Worm (Caenorhabditis elegans): ENCODE measurements around the gene F28A12.3.
A peak's percentile ranks its signal among the peaks of the same experiment; 100 is the strongest.

Gene F28A12.3

ce11 chrV:8651007-8651711 lies 10.0 kb upstream of the F28A12.3 start (continued):
- no peak for TF ChIP-seq fkh-4 (tag; optimal IDR thresholded peaks at IDR 0.05; ENCODE audit: borderline replicate concordance)
- no peak for TF ChIP-seq mef-2 (tag; optimal IDR thresholded peaks at IDR 0.05)
- TF ChIP-seq unc-98 (GFP tag; IDR thresholded peaks at IDR 0.05), result no peak
- no peak for TF ChIP-seq pag-3 (tag; optimal IDR thresholded peaks at IDR 0.05; ENCODE audit: borderline replicate concordance, insufficient read depth)
- no peak for TF ChIP-seq nhr-19 (GFP tag; conservative IDR thresholded peaks at IDR 0.05)
- TF ChIP-seq ets-5 (GFP tag; IDR thresholded peaks at IDR 0.05), result no peak
- no peak for TF ChIP-seq unc-86 (tag; optimal IDR thresholded peaks at IDR 0.05)
- TF ChIP-seq C16A3.4 (tag; optimal IDR thresholded peaks at IDR 0.05), result no peak
- TF ChIP-seq nhr-237 (tag; optimal IDR thresholded peaks at IDR 0.05), result no peak
- no peak for TF ChIP-seq irx-1 (tag; optimal IDR thresholded peaks at IDR 0.05)
- TF ChIP-seq nhr-76 (tag; optimal IDR thresholded peaks at IDR 0.05), result no peak
- TF ChIP-seq vab-15 (tag; optimal IDR thresholded peaks at IDR 0.05), result no peak
- no peak for TF ChIP-seq snpc-4 (tag; optimal IDR thresholded peaks at IDR 0.05)
- no peak for TF ChIP-seq aha-1 (tag; optimal IDR thresholded peaks at IDR 0.05)
- TF ChIP-seq tbx-2 (tag; optimal IDR thresholded peaks at IDR 0.05), result no peak
- no peak for TF ChIP-seq lin-15B (tag; optimal IDR thresholded peaks at IDR 0.05)
- TF ChIP-seq xbp-1 (tag; optimal IDR thresholded peaks at IDR 0.05), result no peak
- no peak for TF ChIP-seq ceh-63 (GFP tag; optimal IDR thresholded peaks at IDR 0.05)
- TF ChIP-seq C04F5.9 (tag; optimal IDR thresholded peaks at IDR 0.05), result no peak
- peak; percentile 98 for TF ChIP-seq elt-2 (tag; optimal IDR thresholded peaks at IDR 0.05)

- TF ChIP-seq ztf-11 (tag; optimal IDR thresholded peaks at IDR 0.05) (no peak), nhr-47 (tag; optimal IDR thresholded peaks at IDR 0.05) (no peak), ztf-4 (tag; optimal IDR thresholded peaks at IDR 0.05) (no peak), lin-14 (GFP tag; optimal IDR thresholded peaks at IDR 0.05) (no peak), vab-15 (tag; optimal IDR thresholded peaks at IDR 0.05) (no peak), unc-62 (GFP tag; optimal IDR thresholded peaks at IDR 0.05) (no peak), ceh-82 (tag; optimal IDR thresholded peaks at IDR 0.05) (no peak), egl-27 (tag; optimal IDR thresholded peaks at IDR 0.05) (no peak), mep-1 (tag; optimal IDR thresholded peaks at IDR 0.05) (no peak), sptf-1 (tag; optimal IDR thresholded peaks at IDR 0.05) (no peak), dsc-1 (tag; optimal IDR thresholded peaks at IDR 0.05) (no peak), pax-3 (tag; optimal IDR thresholded peaks at IDR 0.05) (no peak), dpl-1 (GFP tag; optimal IDR thresholded peaks at IDR 0.05) (no peak), zag-1 (tag; optimal IDR thresholded peaks at IDR 0.05) (no peak), ceh-88 (GFP tag; IDR thresholded peaks at IDR 0.05) (no peak), blmp-1 (tag; optimal IDR thresholded peaks at IDR 0.05) (no peak)
Measured at ce11 chrV:8650365-8650764, 9.2 kb upstream of the F28A12.3 start.

ce11 chrV:8648251-8648650 lies 7.1 kb upstream of the F28A12.3 start:
- TF ChIP-seq unc-86 (tag; optimal IDR thresholded peaks at IDR 0.05) (no peak), ceh-90 (tag; optimal IDR thresholded peaks at IDR 0.05) (no peak), lin-14 (GFP tag; optimal IDR thresholded peaks at IDR 0.05) (peak; percentile 34), pqm-1 (tag; optimal IDR thresholded peaks at IDR 0.05) (peak; percentile 57), unc-30 (tag; optimal IDR thresholded peaks at IDR 0.05) (no peak), ztf-4 (tag; optimal IDR thresholded peaks at IDR 0.05) (no peak), lsy-2 (tag; optimal IDR thresholded peaks at IDR 0.05) (peak in 1 of 2 experiments; percentile 16), dpl-1 (GFP tag; optimal IDR thresholded peaks at IDR 0.05) (no peak), hlh-4 (tag; optimal IDR thresholded peaks at IDR 0.05) (no peak), C04F5.9 (tag; optimal IDR thresholded peaks at IDR 0.05) (no peak), xbp-1 (tag; optimal IDR thresholded peaks at IDR 0.05) (no peak), nhr-20 (tag; optimal IDR thresholded peaks at IDR 0.05) (peak; percentile 12), C34B4.2 (tag; optimal IDR thresholded peaks at IDR 0.05) (no peak), pax-3 (tag; optimal IDR thresholded peaks at IDR 0.05) (peak; percentile 1), elt-2 (tag; optimal IDR thresholded peaks at IDR 0.05) (peak; percentile 94), lin-35 (GFP tag; optimal IDR thresholded peaks at IDR 0.05) (peak in 1 of 2 experiments; percentile 22), skn-1 (tag; optimal IDR thresholded peaks at IDR 0.05) (no peak), hpl-2 (GFP tag; optimal IDR thresholded peaks at IDR 0.05) (no peak), ama-1 (optimal IDR thresholded peaks at IDR 0.05) (no peak)
